Fruit fly (Drosophila melanogaster) whole organism, adult: ENCODE measurements around the gene GluRS-m.
A peak's percentile ranks its signal among the peaks of the same experiment; 100 is the strongest.

ENCODE experiments used
- CG11617 ChIP-seq: fragments of 200-800 bp; sonication (Bioruptor generic); optimal IDR thresholded peaks from 2 replicates; lab custom pipeline; 2017; ENCODE audit warnings: mild to moderate bottlenecking, missing biosample characterization, missing genetic modification reagents, missing genetic modification characterization
- CG1620 ChIP-seq: fragments of 200-800 bp; sonication (Bioruptor generic); optimal IDR thresholded peaks from 2 replicates; lab custom pipeline; 2016; ENCODE audit warnings: missing biosample characterization, missing genetic modification characterization
- cnc ChIP-seq, 2 experiments: fragments of >200 bp; optimal IDR thresholded peaks; 2 replicates each; lab custom pipeline; 2017
- pad ChIP-seq: fragments of 200-800 bp; sonication (Bioruptor generic); optimal IDR thresholded peaks from 3 replicates; lab custom pipeline; 2017; ENCODE audit warnings: missing biosample characterization, missing genetic modification characterization, mild to moderate bottlenecking, moderate library complexity, missing genetic modification reagents

DNA sequence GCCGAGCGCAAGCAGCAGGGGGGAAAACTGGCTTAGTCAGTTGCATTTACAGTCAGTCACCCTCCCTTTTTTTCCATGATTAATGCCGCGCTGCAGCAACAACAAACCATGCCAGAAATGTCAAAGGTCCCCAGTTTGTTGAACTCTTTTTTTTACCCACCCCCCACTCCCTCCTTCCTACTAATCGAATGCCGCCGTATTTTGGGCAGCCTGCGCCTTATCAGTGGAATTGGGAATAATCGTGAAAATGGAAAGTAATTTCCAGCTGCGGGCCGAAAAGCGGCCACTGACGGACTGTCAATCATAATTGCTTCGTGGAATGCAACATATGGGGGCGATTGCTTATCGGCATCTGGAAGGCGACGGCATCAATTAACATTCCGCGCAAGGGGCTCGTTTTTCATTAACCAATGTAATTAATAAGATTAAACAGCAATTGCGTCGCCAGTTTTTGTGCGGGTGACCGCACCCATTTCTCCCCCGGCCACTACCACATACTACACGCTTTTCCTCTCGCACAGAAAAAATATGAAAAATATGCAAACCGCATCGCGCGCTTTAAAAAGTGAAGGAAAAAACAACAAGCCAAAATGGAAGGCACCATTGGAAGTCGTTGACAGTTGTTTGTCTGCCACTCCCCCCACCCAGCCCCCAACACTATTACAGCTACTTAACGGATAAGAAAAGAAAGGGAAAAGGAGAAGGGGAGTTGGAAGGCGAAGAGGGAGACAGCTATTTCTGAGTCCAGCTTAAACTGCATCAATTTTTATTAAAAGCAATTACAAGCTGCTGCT lies 7.3 kb downstream of the GluRS-m start:
- no peak for TF ChIP-seq CG1620
- no peak for TF ChIP-seq CG11617
- TF ChIP-seq cnc (optimal IDR thresholded peaks at IDR 0.05; lab: Kevin White, UChicago) = no peak
- TF ChIP-seq pad = peak; percentile 91
